Worm (Caenorhabditis elegans): Measurements from ENCODE around the gene Y71H2AM.1.

- TF ChIP-seq unc-39 (tag; optimal IDR thresholded peaks at IDR 0.05) (no peak), nhr-77 (tag; optimal IDR thresholded peaks at IDR 0.05) (no peak), nhr-6 (tag; optimal IDR thresholded peaks at IDR 0.05) (no peak)
These were observed 45.0 kb upstream of the Y71H2AM.1 start for ce11 chrIII:2781833-2782232.
